Worm (Caenorhabditis elegans) whole organism, early embryonic: Measurements from ENCODE around the gene fipr-16.

Experiments used
- B0310.2 ChIP-seq: sonication (generic microtip); optimal IDR thresholded peaks from 2 replicates; lab custom pipeline; 2016; ENCODE audit warnings: mild to moderate bottlenecking, missing genetic modification characterization, missing compliant biosample characterization
- F13C5.2 ChIP-seq: sonication (generic microtip); optimal IDR thresholded peaks from 2 replicates; lab custom pipeline; 2017; ENCODE audit warnings: mild to moderate bottlenecking, missing genetic modification characterization, inconsistent platforms, missing compliant biosample characterization
- aly-1 ChIP-seq: sonication (generic microtip); optimal IDR thresholded peaks from 2 replicates; lab custom pipeline; 2016; ENCODE audit warnings: missing genetic modification characterization, missing compliant biosample characterization
- ama-1 ChIP-seq: fragments of 150-350 bp; optimal IDR thresholded peaks from 2 replicates; lab custom pipeline; 2014
- ceh-13 ChIP-seq: fragments of 200-800 bp; sonication (Bioruptor generic); optimal IDR thresholded peaks from 2 replicates; lab custom pipeline; 2018; ENCODE audit warnings: mild to moderate bottlenecking, missing genetic modification characterization, missing compliant biosample characterization
- ceh-36 ChIP-seq: sonication (generic microtip); optimal IDR thresholded peaks from 2 replicates; lab custom pipeline; 2016; ENCODE audit warnings: missing genetic modification characterization, inconsistent platforms, missing compliant biosample characterization
- ets-7 ChIP-seq: sonication (generic microtip); optimal IDR thresholded peaks from 2 replicates; lab custom pipeline; 2016; ENCODE audit warnings: missing genotype, missing genetic modification characterization, missing compliant biosample characterization
- flt-1 ChIP-seq: fragments of 200-800 bp; sonication (Bioruptor generic); IDR thresholded peaks from 2 replicates; pipeline ENCODE4 v1.3.6; 2022; ENCODE audit warnings: missing genetic modification characterization, missing compliant biosample characterization
- hmbx-1 ChIP-seq: sonication (generic microtip); optimal IDR thresholded peaks from 2 replicates; lab custom pipeline; 2016; ENCODE audit warnings: mild to moderate bottlenecking, missing genetic modification characterization, missing compliant biosample characterization
- hmg-4 ChIP-seq: fragments of 200-800 bp; sonication (Bioruptor generic); optimal IDR thresholded peaks from 2 replicates; lab custom pipeline; 2018; ENCODE audit warnings: mild to moderate bottlenecking, missing genetic modification characterization, missing compliant biosample characterization
- hnd-1 ChIP-seq: sonication (generic microtip); optimal IDR thresholded peaks from 2 replicates; lab custom pipeline; 2016; ENCODE audit warnings: missing genetic modification characterization, missing compliant biosample characterization
- pes-1 ChIP-seq: fragments of 200-800 bp; sonication (Bioruptor generic); IDR thresholded peaks from 2 replicates; pipeline ENCODE4 v1.3.6; 2022; ENCODE audit warnings: missing genetic modification reagents, missing genetic modification characterization, missing compliant biosample characterization
- scrt-1 ChIP-seq: fragments of 200-800 bp; sonication (Bioruptor generic); IDR thresholded peaks from 2 replicates; pipeline ENCODE4 v1.3.6; 2022; ENCODE audit warnings: missing genetic modification characterization, missing compliant biosample characterization
- sea-1 ChIP-seq: fragments of 200-800 bp; sonication (Bioruptor generic); conservative IDR thresholded peaks from 2 replicates; pipeline ENCODE4 v1.3.6; 2022; ENCODE audit warnings: missing genetic modification characterization, missing compliant biosample characterization
- tbx-11 ChIP-seq: fragments of 200-800 bp; sonication (Bioruptor generic); IDR thresholded peaks from 2 replicates; pipeline ENCODE4 v1.3.6; 2022; ENCODE audit warnings: missing genetic modification characterization, missing compliant biosample characterization
- tbx-37 ChIP-seq: fragments of 200-800 bp; sonication (Bioruptor generic); conservative IDR thresholded peaks from 2 replicates; pipeline ENCODE4 v1.3.6; 2022; ENCODE audit warnings: missing genetic modification reagents, missing genetic modification characterization, missing compliant biosample characterization
- tra-4 ChIP-seq: sonication (generic microtip); optimal IDR thresholded peaks from 2 replicates; lab custom pipeline; 2017; ENCODE audit warnings: missing genetic modification characterization, missing compliant biosample characterization

Gene fipr-16

DNA sequence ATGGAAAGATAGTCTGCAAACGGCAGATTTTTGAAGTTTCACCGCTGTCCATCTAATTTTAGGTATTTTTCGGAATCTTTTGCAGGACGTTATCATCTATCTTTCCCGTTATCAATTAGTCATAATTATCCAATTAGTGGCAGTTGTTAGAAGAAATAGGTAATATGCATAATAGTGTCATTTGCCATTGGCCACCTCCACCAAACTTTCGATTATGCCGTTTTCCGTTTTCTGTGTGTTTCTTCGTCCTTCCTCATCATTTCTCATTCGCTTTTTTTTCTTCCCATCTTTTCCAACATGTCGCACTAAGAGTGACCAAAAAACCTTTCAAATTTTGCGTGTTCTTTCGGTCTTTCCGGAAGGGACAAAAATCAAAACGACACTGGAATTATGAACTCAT, 26.4 kb downstream of the fipr-16 start:
- TF ChIP-seq hnd-1 (tag; lab: Kevin White, UChicago) = no peak
- TF ChIP-seq F13C5.2 (tag; lab: Kevin White, UChicago) = no peak
- TF ChIP-seq tra-4 (tag; lab: Kevin White, UChicago) = no peak
- no peak for TF ChIP-seq tbx-37 (GFP tag; lab: Robert Waterston, UW)
- no peak for TF ChIP-seq B0310.2 (tag; lab: Kevin White, UChicago)
- TF ChIP-seq sea-1 = no peak
- TF ChIP-seq ceh-13 (GFP tag; lab: Kevin White, UChicago) = no peak
- TF ChIP-seq hmg-4 (GFP tag; lab: Kevin White, UChicago) = no peak

DNA sequence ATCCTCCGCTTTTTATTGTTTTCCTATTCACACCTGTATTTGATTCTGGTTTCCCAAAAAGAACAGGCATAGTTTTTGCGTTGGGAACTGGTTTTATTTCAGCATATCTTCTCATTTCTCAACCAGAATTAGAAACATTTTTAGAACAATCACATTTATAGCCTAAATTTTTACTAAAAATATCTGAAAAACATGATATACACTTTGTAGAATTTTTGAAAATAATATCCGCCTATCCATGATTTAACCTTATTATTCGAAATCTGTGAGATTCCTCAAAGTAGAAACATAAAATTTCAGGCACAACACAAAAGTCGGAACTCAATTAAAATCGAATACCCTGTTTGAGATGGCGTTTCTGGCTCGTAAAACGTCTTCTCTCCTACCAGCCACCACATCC, 29.9 kb downstream of the fipr-16 start, which contains the start of gene acdh-6:
Gene acdh-6, plus strand, starts transcription at position 301 of the 400 bp plus-strand sequence.
- TF ChIP-seq ceh-36 (no peak), flt-1 (no peak), ceh-13 (GFP tag; lab: Kevin White, UChicago) (no peak)

DNA sequence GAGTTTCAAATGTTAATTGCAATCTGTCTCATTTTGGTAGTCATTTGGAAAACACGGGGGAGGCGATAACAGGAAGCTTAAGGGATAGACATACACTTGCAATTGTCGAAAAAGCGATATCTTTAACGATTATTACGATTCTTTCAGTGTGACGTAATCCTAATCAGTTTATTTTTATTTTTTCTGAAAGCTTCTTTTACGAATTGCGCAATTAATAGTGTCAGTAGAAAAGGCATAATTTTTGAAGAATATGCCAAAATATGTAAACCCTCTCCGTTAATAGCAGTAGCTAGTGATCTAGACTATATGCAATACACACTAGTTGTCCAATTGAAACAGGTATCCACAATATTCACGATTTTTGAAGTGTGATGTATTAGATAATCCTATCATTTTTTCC, 30.4 kb downstream of the fipr-16 start:
- no peak for TF ChIP-seq ceh-36
- no peak for TF ChIP-seq hnd-1 (tag; lab: Kevin White, UChicago)
- no peak for TF ChIP-seq ets-7
- TF ChIP-seq scrt-1 (GFP tag; lab: Robert Waterston, UW) = no peak
- TF ChIP-seq tbx-11 = no peak
- no peak for TF ChIP-seq ceh-13 (GFP tag; lab: Kevin White, UChicago)

DNA sequence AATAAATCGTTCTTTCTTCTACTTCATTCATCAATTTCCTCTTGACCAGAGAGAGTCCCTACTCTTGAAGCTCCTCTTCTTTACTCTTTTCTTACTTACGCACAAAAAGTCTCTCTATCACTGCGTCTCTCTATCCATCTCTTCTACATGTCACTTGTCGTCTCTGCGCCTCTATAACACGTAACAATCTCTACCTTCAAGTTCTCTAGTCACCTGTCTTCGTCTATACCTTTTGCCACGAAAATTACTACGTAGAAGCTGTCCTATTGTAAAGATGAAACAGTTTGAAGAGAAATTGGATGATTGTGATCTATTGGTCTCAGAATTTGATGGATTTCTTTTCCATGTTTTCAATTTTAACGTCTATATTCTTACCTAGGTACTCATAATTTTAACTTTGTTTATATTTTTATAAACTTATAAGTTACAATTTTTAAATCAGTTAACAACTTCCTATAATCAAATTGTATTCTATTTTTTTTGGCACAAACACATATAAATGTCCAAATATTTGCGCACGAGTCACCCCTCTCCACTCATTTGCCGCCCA, 33.9 kb downstream of the fipr-16 start, which contains the start of gene C02D5.2:
Gene C02D5.2, plus strand, starts transcription at position 500 of the 550 bp plus-strand sequence.
- TF ChIP-seq B0310.2 (tag; lab: Kevin White, UChicago) = no peak
- no peak for TF ChIP-seq pes-1
- TF ChIP-seq ceh-13 (GFP tag; lab: Kevin White, UChicago) = no peak
- no peak for TF ChIP-seq aly-1 (tag; lab: Kevin White, UChicago)
- no peak for TF ChIP-seq flt-1
- no peak for TF ChIP-seq ama-1 (lab: Kevin White, UChicago)
- no peak for TF ChIP-seq ceh-36
- no peak for TF ChIP-seq F13C5.2 (tag; lab: Kevin White, UChicago)
- TF ChIP-seq tbx-11 = no peak
- TF ChIP-seq sea-1 = no peak
- no peak for TF ChIP-seq tbx-37 (GFP tag; lab: Robert Waterston, UW)
- no peak for TF ChIP-seq hnd-1 (tag; lab: Kevin White, UChicago)

DNA sequence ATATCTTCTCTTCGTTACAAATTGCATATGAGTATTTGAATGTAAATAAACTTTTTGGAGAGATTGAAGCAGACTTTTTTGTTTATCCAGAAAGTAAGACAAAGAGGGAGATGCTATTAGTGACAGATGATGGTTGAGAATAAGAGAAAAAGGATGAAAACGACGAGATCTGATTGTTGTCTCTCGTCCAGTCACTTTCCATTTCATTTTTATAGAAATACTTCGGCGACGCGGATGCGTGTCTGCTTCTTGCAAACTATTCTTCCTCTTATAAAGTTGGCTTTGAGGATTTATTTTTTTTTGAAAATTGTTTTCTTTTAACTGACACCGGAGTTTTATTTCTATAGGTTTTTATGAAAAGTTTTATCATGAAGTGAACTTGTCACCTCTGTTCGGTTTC, 35.1 kb downstream of the fipr-16 start:
- TF ChIP-seq scrt-1 (GFP tag; lab: Robert Waterston, UW) = no peak
- TF ChIP-seq aly-1 (tag; lab: Kevin White, UChicago) = no peak
- no peak for TF ChIP-seq flt-1

DNA sequence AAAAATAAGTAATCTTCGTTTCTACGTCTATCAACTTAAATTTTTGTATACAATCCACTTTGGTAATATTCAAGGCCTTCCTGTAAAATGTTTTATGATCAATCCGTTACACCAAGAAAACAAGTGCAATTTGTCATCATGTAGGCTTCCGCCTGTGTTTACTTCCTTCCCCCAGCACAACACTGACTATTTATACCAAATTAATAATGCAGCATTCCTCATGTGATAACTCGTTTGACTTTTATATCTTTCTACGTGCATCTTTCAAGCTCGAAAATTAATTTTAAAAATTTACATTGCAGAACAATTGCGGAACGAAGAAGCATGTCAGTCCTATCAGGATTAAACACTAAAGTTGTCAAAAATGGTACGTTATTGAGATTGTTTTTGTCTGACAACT, 36.3 kb downstream of the fipr-16 start, which contains the start of gene gsto-2:
Gene gsto-2, plus strand, starts transcription at position 301 of the 400 bp plus-strand sequence.
- TF ChIP-seq F13C5.2 (tag; lab: Kevin White, UChicago) = no peak
- no peak for TF ChIP-seq hmg-4 (GFP tag; lab: Kevin White, UChicago)

DNA sequence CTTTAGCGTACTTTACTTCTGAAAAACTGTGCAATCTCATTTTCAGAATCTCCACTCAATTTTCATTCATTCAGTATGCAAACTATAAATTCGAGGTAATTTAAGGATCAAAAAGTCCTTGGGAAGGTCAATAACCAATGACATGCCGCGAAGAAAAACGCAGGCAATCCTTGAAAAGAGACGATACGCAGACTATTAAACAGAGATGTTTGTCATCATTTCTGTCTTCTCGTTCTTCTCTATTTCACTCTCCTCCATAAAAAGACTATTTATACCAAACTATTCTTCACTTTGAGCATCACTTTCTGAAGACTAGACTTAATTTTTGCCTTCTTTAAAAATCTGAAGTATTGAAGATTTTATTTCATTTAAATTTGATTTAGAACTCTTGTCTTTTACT, 38.7 kb downstream of the fipr-16 start, which contains the start of gene C02D5.4:
Gene C02D5.4, plus strand, starts transcription at position 41 of the 400 bp plus-strand sequence.
- no peak for TF ChIP-seq tbx-37 (GFP tag; lab: Robert Waterston, UW)
- TF ChIP-seq sea-1 = no peak
- no peak for TF ChIP-seq tra-4 (tag; lab: Kevin White, UChicago)
- no peak for TF ChIP-seq ets-7
- TF ChIP-seq pes-1 = no peak
- no peak for TF ChIP-seq ceh-36
- TF ChIP-seq hmg-4 (GFP tag; lab: Kevin White, UChicago) = no peak
- TF ChIP-seq tbx-11 = no peak

DNA sequence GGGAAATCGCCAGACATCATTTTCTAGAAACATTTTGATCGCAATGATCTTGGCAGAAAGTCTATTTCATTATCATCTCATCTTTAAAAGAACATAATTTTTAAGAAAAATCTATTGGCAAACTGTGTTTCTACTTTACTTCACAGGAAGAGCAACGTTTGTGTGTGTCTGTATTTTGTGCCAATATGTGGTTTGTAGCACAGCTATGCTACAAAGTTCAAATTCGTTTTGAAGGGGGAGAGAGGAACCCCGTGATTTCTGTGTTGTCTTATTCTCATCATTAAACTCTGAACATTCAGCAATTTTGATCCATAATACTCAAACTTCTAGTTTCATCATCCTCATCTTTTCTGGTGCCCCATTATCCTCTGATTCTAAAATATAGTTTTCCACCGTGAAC, 39.1 kb downstream of the fipr-16 start:
- TF ChIP-seq sea-1 (no peak), tra-4 (tag; lab: Kevin White, UChicago) (no peak), pes-1 (no peak), ama-1 (lab: Kevin White, UChicago) (no peak), B0310.2 (tag; lab: Kevin White, UChicago) (no peak), aly-1 (tag; lab: Kevin White, UChicago) (no peak), ceh-13 (GFP tag; lab: Kevin White, UChicago) (no peak), F13C5.2 (tag; lab: Kevin White, UChicago) (no peak), flt-1 (no peak), hmbx-1 (no peak), ceh-36 (no peak), ets-7 (no peak)

DNA sequence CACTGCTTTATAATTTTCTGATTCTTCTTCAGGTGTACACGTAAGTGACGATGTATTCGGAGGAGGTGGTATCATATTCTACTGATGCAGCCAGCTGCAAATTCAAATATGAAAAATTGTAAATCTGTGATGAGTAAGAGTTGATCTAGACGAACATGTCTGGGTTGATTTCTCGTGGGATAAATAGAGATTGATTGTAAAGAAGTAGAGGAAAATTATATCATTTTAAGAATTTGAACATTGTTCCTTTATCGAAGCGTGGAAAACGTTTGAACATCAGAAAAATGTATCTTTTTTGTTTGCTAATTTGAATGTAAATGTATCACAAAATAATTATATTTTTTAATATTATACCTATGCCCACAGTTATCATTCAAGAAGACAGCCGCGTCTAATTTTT, 45.3 kb downstream of the fipr-16 start, which contains the start of gene ZC21.6:
Gene ZC21.6, minus strand, starts transcription at position 101 of the 400 bp plus-strand sequence.
- no peak for TF ChIP-seq aly-1 (tag; lab: Kevin White, UChicago)
- no peak for TF ChIP-seq F13C5.2 (tag; lab: Kevin White, UChicago)
- no peak for TF ChIP-seq ceh-36
- no peak for TF ChIP-seq scrt-1 (GFP tag; lab: Robert Waterston, UW)
- no peak for TF ChIP-seq flt-1
- TF ChIP-seq B0310.2 (tag; lab: Kevin White, UChicago) = no peak
- TF ChIP-seq ama-1 (lab: Kevin White, UChicago) = no peak
- TF ChIP-seq sea-1 = no peak
- no peak for TF ChIP-seq hnd-1 (tag; lab: Kevin White, UChicago)
